Worm (Caenorhabditis elegans) whole organism, L2 larva: ENCODE results near the gene Y61A9LA.1.
"Not testable (repeated sequence)": the region's sequence is repeated elsewhere in the genome, so short reads cannot be mapped to it uniquely, and the experiment has no call there.

Source experiments
- C34F6.9 ChIP-seq: fragments of 150-350 bp; optimal IDR thresholded peaks from 2 replicates; lab custom pipeline; 2014; ENCODE audit warnings: missing biosample characterization, missing genetic modification characterization
- R02D3.7 ChIP-seq: fragments of 150-350 bp; optimal IDR thresholded peaks from 2 replicates; lab custom pipeline; 2014; ENCODE audit warnings: missing biosample characterization, missing genetic modification characterization
- Y55F3AM.14 ChIP-seq: fragments of 200-800 bp; sonication (Bioruptor generic); optimal IDR thresholded peaks from 2 replicates; lab custom pipeline; 2018; ENCODE audit warnings: mild to moderate bottlenecking, missing genetic modification characterization, missing compliant biosample characterization
- alr-1 ChIP-seq: fragments of 150-350 bp; optimal IDR thresholded peaks from 2 replicates; lab custom pipeline; 2014; ENCODE audit warnings: missing biosample characterization, missing genetic modification characterization
- ama-1 ChIP-seq: fragments of 150-350 bp; optimal IDR thresholded peaks from 2 replicates; lab custom pipeline; 2018; ENCODE audit warnings: inconsistent platforms
- ceh-16 ChIP-seq: fragments of 150-350 bp; optimal IDR thresholded peaks from 2 replicates; lab custom pipeline; 2014; ENCODE audit warnings: missing biosample characterization, missing genetic modification characterization
- crh-2 ChIP-seq: sonication (generic microtip); optimal IDR thresholded peaks from 2 replicates; lab custom pipeline; 2017; ENCODE audit warnings: missing biosample characterization, missing genetic modification characterization
- elt-1 ChIP-seq: fragments of 150-350 bp; optimal IDR thresholded peaks from 2 replicates; lab custom pipeline; 2014; ENCODE audit warnings: missing biosample characterization, missing genetic modification characterization
- elt-3 ChIP-seq: sonication (generic microtip); optimal IDR thresholded peaks from 2 replicates; lab custom pipeline; 2017; ENCODE audit warnings: missing biosample characterization, missing genetic modification characterization
- fos-1 ChIP-seq: fragments of 150-350 bp; optimal IDR thresholded peaks from 2 replicates; lab custom pipeline; 2014; ENCODE audit warnings: missing biosample characterization, missing genetic modification characterization
- gmeb-1 ChIP-seq: fragments of 150-350 bp; optimal IDR thresholded peaks from 2 replicates; lab custom pipeline; 2014; ENCODE audit warnings: missing biosample characterization, missing genetic modification characterization
- lin-11 ChIP-seq: fragments of 150-350 bp; sonication (generic microtip); optimal IDR thresholded peaks from 2 replicates; lab custom pipeline; 2014; ENCODE audit warnings: missing biosample characterization, missing genetic modification characterization, inconsistent platforms, mixed read lengths
- lin-13 ChIP-seq: fragments of 150-350 bp; optimal IDR thresholded peaks from 2 replicates; lab custom pipeline; 2014; ENCODE audit warnings: missing biosample characterization, missing genetic modification reagents, missing genetic modification characterization
- lin-39 ChIP-seq: fragments of 150-350 bp; optimal IDR thresholded peaks from 2 replicates; lab custom pipeline; 2014; ENCODE audit warnings: missing biosample characterization, missing genetic modification reagents, missing genetic modification characterization
- lsy-2 ChIP-seq, 2 experiments: fragments of 150-350 bp in 1 of 2; sonication (generic microtip) in 1 of 2; optimal IDR thresholded peaks; 2 replicates each; lab custom pipeline; 2014 to 2017; ENCODE audit warnings: missing biosample characterization in 2 of 2, missing genetic modification characterization in 2 of 2
- mbf-1 ChIP-seq: sonication (generic microtip); optimal IDR thresholded peaks from 2 replicates; lab custom pipeline; 2017; ENCODE audit warnings: missing biosample characterization, missing genetic modification characterization
- nhr-11 ChIP-seq: fragments of 150-350 bp; optimal IDR thresholded peaks from 2 replicates; lab custom pipeline; 2014; ENCODE audit warnings: missing biosample characterization, missing genetic modification characterization
- nhr-129 ChIP-seq: fragments of 150-350 bp; optimal IDR thresholded peaks from 2 replicates; lab custom pipeline; 2014; ENCODE audit warnings: missing biosample characterization, missing genetic modification characterization
- nhr-21 ChIP-seq: fragments of 150-350 bp; optimal IDR thresholded peaks from 2 replicates; lab custom pipeline; 2014; ENCODE audit warnings: missing biosample characterization, missing genetic modification characterization
- nhr-23 ChIP-seq: fragments of 150-350 bp; optimal IDR thresholded peaks from 2 replicates; lab custom pipeline; 2014; ENCODE audit warnings: missing biosample characterization, missing genetic modification reagents, missing genetic modification characterization
- nhr-25 ChIP-seq: fragments of 150-350 bp; sonication (generic microtip); optimal IDR thresholded peaks from 3 replicates; lab custom pipeline; 2014; ENCODE audit warnings: missing biosample characterization, missing genetic modification characterization
- nhr-77 ChIP-seq: fragments of 150-350 bp; optimal IDR thresholded peaks from 2 replicates; lab custom pipeline; 2014; ENCODE audit warnings: missing biosample characterization, missing genetic modification characterization
- peb-1 ChIP-seq: fragments of 150-350 bp; optimal IDR thresholded peaks from 2 replicates; lab custom pipeline; 2014; ENCODE audit warnings: missing biosample characterization, missing genetic modification characterization
- sem-4 ChIP-seq: fragments of 150-350 bp; optimal IDR thresholded peaks from 2 replicates; lab custom pipeline; 2014; ENCODE audit warnings: missing biosample characterization, missing genetic modification reagents, missing genetic modification characterization
- skn-1 ChIP-seq: sonication (generic microtip); optimal IDR thresholded peaks from 2 replicates; lab custom pipeline; 2017; ENCODE audit warnings: missing biosample characterization, missing genetic modification characterization
- sma-3 ChIP-seq: sonication (generic microtip); optimal IDR thresholded peaks from 2 replicates; lab custom pipeline; 2016; ENCODE audit warnings: missing genetic modification reagents, missing genetic modification characterization, missing compliant biosample characterization
- snpc-4 ChIP-seq: fragments of 150-350 bp; optimal IDR thresholded peaks from 2 replicates; lab custom pipeline; 2014; ENCODE audit warnings: missing biosample characterization, missing genetic modification characterization
- unc-39 ChIP-seq: fragments of 150-350 bp; optimal IDR thresholded peaks from 2 replicates; lab custom pipeline; 2014; ENCODE audit warnings: missing biosample characterization, missing genetic modification characterization
- unc-55 ChIP-seq: fragments of 150-350 bp; sonication (generic microtip); optimal IDR thresholded peaks from 3 replicates; lab custom pipeline; 2014; ENCODE audit warnings: missing biosample characterization, missing genetic modification reagents, missing genetic modification characterization
- ztf-1 ChIP-seq: fragments of 200-800 bp; sonication (Bioruptor generic); conservative IDR thresholded peaks from 2 replicates; pipeline ENCODE4 v1.3.6; 2022; ENCODE audit warnings: missing genetic modification characterization, missing compliant biosample characterization
- ztf-11 ChIP-seq: sonication (generic microtip); optimal IDR thresholded peaks from 2 replicates; lab custom pipeline; 2017; ENCODE audit warnings: missing biosample characterization, missing genetic modification characterization

Gene Y61A9LA.1

DNA sequence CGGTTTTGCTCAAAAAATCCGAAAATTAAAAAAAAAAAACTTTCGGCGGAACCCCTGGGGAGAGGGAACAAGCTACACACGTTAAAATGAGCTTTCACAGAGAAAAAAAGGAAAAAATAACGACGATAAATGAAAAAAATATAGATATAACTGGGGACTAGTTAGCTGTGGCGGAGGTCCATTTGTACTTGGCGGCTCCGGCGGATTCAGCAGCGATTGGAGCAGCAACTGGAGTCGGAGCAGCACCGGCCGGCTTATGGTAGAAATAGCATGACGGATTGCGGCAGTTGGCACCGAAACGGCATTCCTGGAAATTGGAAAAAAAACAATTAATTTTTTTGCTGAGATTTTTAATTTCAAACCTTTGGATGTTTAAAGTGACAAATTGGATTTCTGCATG is 22.6 kb upstream of the Y61A9LA.1 start:
- no peak for TF ChIP-seq C34F6.9 (tag; lab: Kevin White, UChicago)
- no peak for TF ChIP-seq elt-1 (tag; lab: Kevin White, UChicago)
- no peak for TF ChIP-seq nhr-23 (tag; lab: Kevin White, UChicago)
- no peak for TF ChIP-seq skn-1 (tag; lab: Kevin White, UChicago)
- no peak for TF ChIP-seq alr-1
- TF ChIP-seq peb-1, result no peak

DNA sequence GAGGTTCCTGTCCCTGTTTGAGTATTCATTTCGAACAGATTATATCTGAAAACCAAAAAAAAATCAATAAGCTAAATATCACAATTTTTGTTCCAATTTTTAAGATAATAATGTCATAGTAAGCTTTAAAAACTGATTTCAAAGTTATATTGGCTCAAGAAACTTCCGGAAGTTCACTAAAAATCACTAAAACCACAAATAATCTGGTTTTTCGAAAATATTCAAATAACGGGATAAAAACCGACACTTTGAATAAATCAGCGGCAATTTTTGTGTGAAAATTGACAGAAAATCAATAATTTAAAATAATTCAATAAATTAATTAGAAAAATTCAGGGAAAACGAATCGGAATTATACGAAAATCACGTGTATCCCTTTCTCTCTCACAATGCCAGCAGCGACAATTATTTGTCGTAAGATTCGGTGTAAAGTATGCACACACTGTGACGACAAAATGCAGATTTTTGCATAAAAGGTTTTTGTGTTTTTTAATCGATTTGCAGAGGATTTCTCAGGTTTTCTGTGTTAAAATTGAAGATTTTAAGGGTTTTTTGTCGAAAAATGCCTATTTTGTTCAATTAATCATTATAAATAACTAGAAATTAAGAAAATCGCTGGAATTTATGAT is 15.0 kb upstream of the Y61A9LA.1 start, which contains the start of gene sut-2:
Gene sut-2, minus strand, starts transcription at position 51 of the 629 bp plus-strand sequence.
- TF ChIP-seq ama-1, result peak; percentile 10
- no peak for TF ChIP-seq nhr-11
- TF ChIP-seq nhr-77, result no peak
- no peak for TF ChIP-seq elt-3 (tag; lab: Kevin White, UChicago)
- TF ChIP-seq nhr-129 (tag; lab: Kevin White, UChicago), result peak; percentile 4
- no peak for TF ChIP-seq nhr-21
- TF ChIP-seq unc-55, result peak; percentile 75
- peak; percentile 27 to 61 for TF ChIP-seq lsy-2 (tag; optimal IDR thresholded peaks at IDR 0.05; lab: Kevin White, UChicago)
- TF ChIP-seq C34F6.9 (tag; lab: Kevin White, UChicago), result peak; percentile 85
- peak; percentile 13 for TF ChIP-seq gmeb-1 (tag; lab: Kevin White, UChicago)
- TF ChIP-seq, all 48 proteins: peak for 6

DNA sequence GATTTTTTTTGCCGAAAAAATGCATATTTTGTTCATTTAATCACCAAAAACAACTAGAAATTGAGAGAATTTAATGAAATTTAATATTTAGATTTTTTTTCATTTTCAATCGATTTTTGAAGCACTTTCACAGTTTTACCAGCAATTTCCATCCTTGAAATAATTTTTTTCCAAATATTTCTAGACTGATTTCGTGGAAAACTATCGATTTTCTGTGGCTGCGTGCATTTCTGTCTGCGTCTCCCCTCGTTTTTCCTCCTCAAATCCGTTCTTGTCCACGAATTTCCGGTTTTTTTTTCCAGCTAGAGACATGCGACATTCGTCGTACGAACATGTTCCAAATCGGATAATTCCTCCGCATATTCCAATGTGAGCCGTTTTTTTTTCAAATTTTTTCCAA is 14.3 kb upstream of the Y61A9LA.1 start, which contains the start of gene Y61A9LA.3:
Gene Y61A9LA.3, plus strand, starts transcription at position 301 of the 400 bp plus-strand sequence.
- TF ChIP-seq elt-3 (tag; lab: Kevin White, UChicago) (no peak), fos-1 (no peak), ztf-1 (GFP tag; lab: Robert Waterston, UW) (no peak), elt-1 (tag; lab: Kevin White, UChicago) (no peak)

DNA sequence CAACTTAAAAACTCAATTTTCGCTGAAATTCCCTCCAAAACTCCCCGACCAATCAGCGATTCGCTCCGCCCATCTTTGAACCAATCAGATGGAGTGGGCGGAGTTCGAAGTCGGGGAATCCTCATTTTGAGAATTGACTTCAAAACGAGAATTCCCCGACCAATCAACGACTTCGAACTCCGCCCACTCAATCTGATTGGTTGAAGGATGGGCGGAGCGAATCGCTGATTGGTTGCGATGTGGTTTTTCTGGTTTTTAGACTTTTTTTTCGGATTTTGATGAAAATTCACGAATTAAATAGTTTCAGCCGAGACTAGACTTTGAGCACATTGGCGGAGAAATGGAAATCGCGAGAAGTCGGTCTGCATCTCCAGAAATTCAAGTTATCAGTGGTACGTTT is 13.1 kb upstream of the Y61A9LA.1 start:
- TF ChIP-seq alr-1, result no peak
- no peak for TF ChIP-seq sma-3 (GFP tag; lab: Kevin White, UChicago)
- TF ChIP-seq sem-4 (tag; lab: Kevin White, UChicago), result no peak
- TF ChIP-seq unc-39, result no peak
- TF ChIP-seq fos-1, result no peak
- TF ChIP-seq C34F6.9 (tag; lab: Kevin White, UChicago), result no peak
- no peak for TF ChIP-seq elt-1 (tag; lab: Kevin White, UChicago)
- no peak for TF ChIP-seq nhr-77
- no peak for TF ChIP-seq snpc-4 (tag; lab: Kevin White, UChicago)
- no peak for TF ChIP-seq R02D3.7
- TF ChIP-seq nhr-129 (tag; lab: Kevin White, UChicago), result no peak
- no peak for TF ChIP-seq nhr-21
- no peak for TF ChIP-seq ama-1
- no peak for TF ChIP-seq nhr-23 (tag; lab: Kevin White, UChicago)
- no peak for TF ChIP-seq lin-13 (GFP tag; lab: Kevin White, UChicago)
- TF ChIP-seq nhr-11, result no peak
- TF ChIP-seq ztf-11, result no peak
- TF ChIP-seq lin-39 (tag; lab: Kevin White, UChicago), result no peak

- not testable (repeated sequence) for TF ChIP-seq gmeb-1 (tag; lab: Kevin White, UChicago); lin-13 (GFP tag; lab: Kevin White, UChicago); nhr-21
Observed at ce11 chrV:4573824-4574223, 11.3 kb upstream of the Y61A9LA.1 start, which contains the start of gene hpo-39. TSS of gene hpo-39 (minus strand) at chrV:4573924.

DNA sequence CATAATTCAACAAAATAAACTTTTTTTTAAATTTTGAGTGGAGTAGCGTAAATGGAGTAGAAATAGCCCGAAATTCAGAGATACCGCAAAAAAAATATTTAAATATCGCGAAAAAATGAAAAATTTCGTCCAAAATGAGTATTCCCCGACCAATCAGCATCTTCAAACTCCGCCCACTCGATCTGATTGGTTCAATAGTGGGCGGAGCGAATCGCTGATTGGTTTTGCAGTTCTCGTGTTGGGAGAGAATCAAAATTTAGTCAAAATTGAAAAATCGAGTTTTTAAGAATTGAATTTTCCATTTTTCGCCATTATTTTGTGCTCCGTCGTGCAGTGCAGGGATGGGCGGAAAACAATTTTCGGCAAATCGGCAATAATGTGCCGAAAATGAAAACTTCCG is 9.7 kb upstream of the Y61A9LA.1 start:
- TF ChIP-seq alr-1 (no peak), Y55F3AM.14 (GFP tag; lab: Kevin White, UChicago) (no peak), lin-11 (tag; lab: Kevin White, UChicago) (no peak), crh-2 (tag; lab: Kevin White, UChicago) (no peak), nhr-25 (tag; lab: Kevin White, UChicago) (no peak)

- TF ChIP-seq mbf-1, result no peak
- TF ChIP-seq ceh-16 (tag; lab: Kevin White, UChicago), result no peak
Observed at ce11 chrV:4580594-4580993, 4.5 kb upstream of the Y61A9LA.1 start.
